Worm (Caenorhabditis elegans) whole organism, L3 larva: ENCODE results near the gene mam-7.

ENCODE experiments used
- R02D3.7 ChIP-seq: fragments of 150-350 bp; optimal IDR thresholded peaks from 2 replicates; lab custom pipeline; 2014; ENCODE audit warnings: missing biosample characterization, missing genetic modification characterization
- ZK546.5 ChIP-seq: sonication (generic microtip); optimal IDR thresholded peaks from 2 replicates; lab custom pipeline; 2017; ENCODE audit warnings: missing biosample characterization, missing genetic modification characterization
- ceh-16 ChIP-seq: sonication (generic microtip); optimal IDR thresholded peaks from 2 replicates; lab custom pipeline; 2017; ENCODE audit warnings: missing biosample characterization, missing genetic modification characterization
- ceh-28 ChIP-seq: fragments of 150-350 bp; optimal IDR thresholded peaks from 2 replicates; lab custom pipeline; 2014; ENCODE audit warnings: missing biosample characterization, missing genetic modification reagents, missing genetic modification characterization
- daf-12 ChIP-seq: fragments of 150-350 bp; optimal IDR thresholded peaks from 2 replicates; lab custom pipeline; 2014; ENCODE audit warnings: missing biosample characterization, missing genetic modification reagents, missing genetic modification characterization
- egl-27 ChIP-seq: sonication (generic microtip); optimal IDR thresholded peaks from 4 replicates; lab custom pipeline; 2017; ENCODE audit warnings: missing biosample characterization, missing genetic modification reagents, missing genetic modification characterization
- egl-5 ChIP-seq: fragments of 150-350 bp; optimal IDR thresholded peaks from 2 replicates; lab custom pipeline; 2017; ENCODE audit warnings: missing biosample characterization, missing genetic modification reagents, missing genetic modification characterization, inconsistent platforms
- elt-1 ChIP-seq: fragments of 150-350 bp; optimal IDR thresholded peaks from 2 replicates; lab custom pipeline; 2014; ENCODE audit warnings: missing biosample characterization, missing genetic modification characterization
- elt-2 ChIP-seq: sonication (generic microtip); optimal IDR thresholded peaks from 2 replicates; lab custom pipeline; 2016; ENCODE audit warnings: missing genetic modification reagents, mild to moderate bottlenecking, missing genetic modification characterization, missing compliant biosample characterization
- elt-3 ChIP-seq, 3 experiments: fragments of 150-350 bp in 1 of 3; sonication (generic microtip) in 2 of 3; optimal IDR thresholded peaks; 2 replicates in 2 of 3; 4 replicates in 1 of 3; lab custom pipeline; 2014 to 2017; ENCODE audit warnings: missing biosample characterization in 3 of 3, missing genetic modification characterization in 3 of 3
- eor-1 ChIP-seq, 2 experiments: fragments of 150-350 bp; optimal IDR thresholded peaks; 2 replicates each; lab custom pipeline; 2014 to 2018; ENCODE audit warnings: missing biosample characterization in 2 of 2, missing genetic modification characterization in 2 of 2
- fkh-10 ChIP-seq: sonication (generic microtip); optimal IDR thresholded peaks from 2 replicates; lab custom pipeline; 2017; ENCODE audit warnings: missing biosample characterization, missing genetic modification reagents, missing genetic modification characterization
- fkh-2 ChIP-seq: fragments of 150-350 bp; optimal IDR thresholded peaks from 2 replicates; lab custom pipeline; 2014; ENCODE audit warnings: missing biosample characterization, missing genetic modification reagents, missing genetic modification characterization
- fos-1 ChIP-seq: fragments of 150-350 bp; optimal IDR thresholded peaks from 2 replicates; lab custom pipeline; 2014; ENCODE audit warnings: missing biosample characterization, missing genetic modification characterization
- jun-1 ChIP-seq: fragments of 150-350 bp; optimal IDR thresholded peaks from 2 replicates; lab custom pipeline; 2014; ENCODE audit warnings: missing biosample characterization, missing genetic modification reagents, missing genetic modification characterization
- lin-39 ChIP-seq: fragments of 150-350 bp; optimal IDR thresholded peaks from 2 replicates; lab custom pipeline; 2018; ENCODE audit warnings: missing biosample characterization, missing genetic modification reagents, missing genetic modification characterization
- nfya-1 ChIP-seq: sonication (generic microtip); optimal IDR thresholded peaks from 2 replicates; lab custom pipeline; 2017; ENCODE audit warnings: missing genetic modification characterization, mild to moderate bottlenecking, missing compliant biosample characterization, antibody characterized with exemption, moderate library complexity; ENCODE audit not compliant: insufficient read depth
- nhr-11 ChIP-seq: fragments of 150-350 bp; optimal IDR thresholded peaks from 2 replicates; lab custom pipeline; 2014; ENCODE audit warnings: missing biosample characterization, missing genetic modification characterization
- nhr-12 ChIP-seq: fragments of 150-350 bp; optimal IDR thresholded peaks from 2 replicates; lab custom pipeline; 2014; ENCODE audit warnings: missing biosample characterization, missing genetic modification characterization
- nhr-23 ChIP-seq: fragments of 150-350 bp; optimal IDR thresholded peaks from 2 replicates; lab custom pipeline; 2014; ENCODE audit warnings: missing biosample characterization, missing genetic modification reagents, missing genetic modification characterization
- nhr-28 ChIP-seq: fragments of 150-350 bp; optimal IDR thresholded peaks from 2 replicates; lab custom pipeline; 2014; ENCODE audit warnings: missing biosample characterization, missing genetic modification characterization
- nhr-43 ChIP-seq: sonication (generic microtip); optimal IDR thresholded peaks from 2 replicates; lab custom pipeline; 2016; ENCODE audit warnings: mild to moderate bottlenecking, missing genetic modification characterization, missing compliant biosample characterization; ENCODE audit not compliant: poor library complexity, severe bottlenecking
- nhr-67 ChIP-seq: fragments of 150-350 bp; optimal IDR thresholded peaks from 2 replicates; lab custom pipeline; 2014; ENCODE audit warnings: missing biosample characterization, missing genetic modification characterization
- nhr-76 ChIP-seq: fragments of 150-350 bp; sonication (generic microtip); optimal IDR thresholded peaks from 5 replicates; lab custom pipeline; 2014; ENCODE audit warnings: missing biosample characterization, missing genetic modification characterization
- nhr-77 ChIP-seq: fragments of 150-350 bp; optimal IDR thresholded peaks from 2 replicates; lab custom pipeline; 2014; ENCODE audit warnings: missing biosample characterization, missing genetic modification characterization
- pha-4 ChIP-seq: fragments of 150-350 bp; optimal IDR thresholded peaks from 2 replicates; lab custom pipeline; 2014; ENCODE audit warnings: missing biosample characterization, missing genetic modification reagents, missing genetic modification characterization
- pqm-1 ChIP-seq: fragments of 150-350 bp; optimal IDR thresholded peaks from 2 replicates; lab custom pipeline; 2017; ENCODE audit warnings: missing biosample characterization, missing genetic modification characterization, inconsistent platforms
- sea-2 ChIP-seq: fragments of 150-350 bp; sonication (generic microtip); optimal IDR thresholded peaks from 4 replicates; lab custom pipeline; 2014; ENCODE audit warnings: missing biosample characterization, missing genetic modification reagents, missing genetic modification characterization
- snpc-4 ChIP-seq: fragments of 150-350 bp; optimal IDR thresholded peaks from 2 replicates; lab custom pipeline; 2014; ENCODE audit warnings: missing biosample characterization, missing genetic modification characterization
- unc-39 ChIP-seq: sonication (generic microtip); optimal IDR thresholded peaks from 4 replicates; lab custom pipeline; 2017; ENCODE audit warnings: missing biosample characterization, missing genetic modification characterization
- ztf-11 ChIP-seq: fragments of 150-350 bp; optimal IDR thresholded peaks from 2 replicates; lab custom pipeline; 2014; ENCODE audit warnings: missing biosample characterization, missing genetic modification characterization
- ztf-4 ChIP-seq: fragments of 150-350 bp; optimal IDR thresholded peaks from 2 replicates; lab custom pipeline; 2014; ENCODE audit warnings: missing biosample characterization, missing genetic modification characterization

Gene mam-7

ce11 chrIII:9857110-9857509 is 35.8 kb upstream of the mam-7 start:
- TF ChIP-seq elt-2 (tag; lab: Kevin White, UChicago) (peak; percentile 70), daf-12 (no peak), pha-4 (tag; lab: Kevin White, UChicago) (peak; percentile 28)
- TF ChIP-seq, all 47 proteins: peak for 2

DNA sequence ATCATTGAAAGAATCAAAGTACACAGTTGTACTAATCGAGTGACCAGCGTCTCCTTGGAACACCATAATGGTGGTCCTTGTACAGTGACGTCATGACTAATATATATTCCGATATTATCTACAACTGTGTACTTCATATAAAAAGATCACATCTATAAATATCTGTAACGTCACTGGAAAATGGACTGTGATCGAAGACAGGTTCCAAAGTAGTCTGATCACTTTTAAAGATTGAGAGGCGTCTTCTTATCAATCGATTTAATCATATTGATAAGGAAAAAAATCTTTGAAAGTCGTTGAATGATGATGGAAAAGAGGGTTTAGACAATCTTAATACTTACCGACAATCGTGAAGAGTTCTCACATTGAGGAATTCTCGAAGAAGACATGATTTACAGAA is 34.9 kb upstream of the mam-7 start:
- TF ChIP-seq nhr-12 (no peak), ceh-28 (peak; percentile 72), elt-2 (tag; lab: Kevin White, UChicago) (peak; percentile 68), ztf-11 (tag; lab: Kevin White, UChicago) (no peak), nhr-77 (tag; lab: Kevin White, UChicago) (no peak), ceh-16 (tag; lab: Kevin White, UChicago) (no peak), fkh-10 (GFP tag; lab: Kevin White, UChicago) (no peak), eor-1 (tag; optimal IDR thresholded peaks at IDR 0.05; lab: Kevin White, UChicago) (no peak), nhr-28 (no peak), egl-5 (tag; lab: Kevin White, UChicago) (no peak), nhr-43 (peak; percentile 30), fkh-2 (tag; lab: Kevin White, UChicago) (no peak), nhr-23 (tag; lab: Kevin White, UChicago) (peak; percentile 50), egl-27 (tag; lab: Kevin White, UChicago) (no peak), unc-39 (tag; lab: Kevin White, UChicago) (no peak), ztf-4 (tag; lab: Kevin White, UChicago) (no peak), elt-1 (tag; lab: Kevin White, UChicago) (peak; percentile 97), pha-4 (tag; lab: Kevin White, UChicago) (peak; percentile 1), snpc-4 (tag; lab: Kevin White, UChicago) (no peak), jun-1 (tag; lab: Kevin White, UChicago) (no peak), daf-12 (no peak), nhr-76 (tag; lab: Kevin White, UChicago) (no peak), lin-39 (tag; lab: Kevin White, UChicago) (no peak), pqm-1 (tag; lab: Kevin White, UChicago) (peak; percentile 68)

- no peak for TF ChIP-seq nhr-67 (tag; lab: Kevin White, UChicago)
- TF ChIP-seq sea-2 (GFP tag; lab: Kevin White, UChicago), result no peak
- TF ChIP-seq elt-3 (tag; optimal IDR thresholded peaks at IDR 0.05; lab: Kevin White, UChicago), result no peak
- no peak for TF ChIP-seq ceh-16 (tag; lab: Kevin White, UChicago)
- TF ChIP-seq ZK546.5 (tag; lab: Kevin White, UChicago), result no peak
- TF ChIP-seq nhr-76 (tag; lab: Kevin White, UChicago), result no peak
- peak; percentile 48 for TF ChIP-seq nfya-1 (tag; lab: Kevin White, UChicago)
- TF ChIP-seq pha-4 (tag; lab: Kevin White, UChicago), result no peak
- no peak for TF ChIP-seq daf-12
- TF ChIP-seq fos-1 (tag; lab: Kevin White, UChicago), result no peak
- no peak for TF ChIP-seq pqm-1 (tag; lab: Kevin White, UChicago)
- TF ChIP-seq ztf-4 (tag; lab: Kevin White, UChicago), result no peak
- no peak for TF ChIP-seq R02D3.7 (tag; lab: Kevin White, UChicago)
- no peak for TF ChIP-seq jun-1 (tag; lab: Kevin White, UChicago)
- no peak for TF ChIP-seq nhr-11
- TF ChIP-seq fkh-2 (tag; lab: Kevin White, UChicago), result no peak
- peak; percentile 15 for TF ChIP-seq lin-39 (tag; lab: Kevin White, UChicago)
Observed at ce11 chrIII:9859133-9859775, 33.7 kb upstream of the mam-7 start, which contains the start of gene gpdh-2. Gene gpdh-2, minus strand, starts transcription at chrIII:9859183.

DNA sequence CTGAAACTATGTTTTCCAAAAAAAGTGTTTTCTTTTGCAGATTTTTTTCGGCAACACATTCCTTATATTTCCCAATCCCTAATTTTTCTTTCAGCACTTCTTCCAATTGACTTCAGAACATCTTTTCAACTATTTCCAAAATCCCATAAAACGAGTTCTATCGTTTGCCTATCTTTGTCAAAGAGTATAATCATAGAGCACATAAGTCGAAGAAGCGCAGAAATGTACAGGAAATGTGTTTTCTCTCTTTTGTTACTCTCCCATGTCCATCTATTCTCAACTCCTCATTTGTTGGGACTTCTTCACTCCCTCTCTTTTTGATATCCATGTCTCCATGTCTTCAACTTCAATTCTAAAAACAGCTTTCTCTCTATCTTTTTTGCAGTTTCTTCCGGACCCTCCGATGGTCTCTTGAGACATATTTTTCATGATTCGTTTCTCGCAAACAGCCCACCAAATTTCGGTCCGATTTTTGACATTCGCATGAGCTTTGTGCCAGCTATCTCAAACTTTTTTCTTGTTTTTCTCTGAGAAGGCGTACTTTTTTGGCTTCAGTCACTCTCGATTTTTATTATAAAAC is 32.7 kb upstream of the mam-7 start, which contains the start of gene twk-48:
Gene twk-48 (plus strand): TSS at position 530 of the 580 bp plus-strand sequence.
- TF ChIP-seq fkh-10 (GFP tag; lab: Kevin White, UChicago) (peak; percentile 57), elt-1 (tag; lab: Kevin White, UChicago) (no peak), nfya-1 (tag; lab: Kevin White, UChicago) (peak; percentile 24), lin-39 (tag; lab: Kevin White, UChicago) (peak; percentile 15)
